Worm (Caenorhabditis elegans): ENCODE data around the gene F16G10.14.

The F16G10.14 gene

ce11 chrII:2366623-2367365 lies 32.0 kb downstream of the F16G10.14 start, which contains the start of the genes F43C11.12 and F16G10.5:
F43C11.12 (minus strand) TSS chrII:2366723.
F16G10.5 (plus strand) TSS chrII:2367315.
- TF ChIP-seq elt-2 (tag; optimal IDR thresholded peaks at IDR 0.05) (no peak), snpc-4 (tag; optimal IDR thresholded peaks at IDR 0.05) (no peak), nfya-1 (tag; optimal IDR thresholded peaks at IDR 0.05; ENCODE audit: insufficient read depth) (no peak), nhr-25 (tag; optimal IDR thresholded peaks at IDR 0.05) (no peak), skn-1 (tag; optimal IDR thresholded peaks at IDR 0.05) (no peak), lin-39 (tag; optimal IDR thresholded peaks at IDR 0.05) (no peak), sea-2 (GFP tag; optimal IDR thresholded peaks at IDR 0.05) (no peak)

- TF ChIP-seq nhr-76 (tag; optimal IDR thresholded peaks at IDR 0.05) (no peak), nhr-43 (tag; optimal IDR thresholded peaks at IDR 0.05; ENCODE audit: poor library complexity, severe bottlenecking) (no peak), nhr-11 (tag; optimal IDR thresholded peaks at IDR 0.05) (no peak), egl-5 (tag; optimal IDR thresholded peaks at IDR 0.05) (no peak), zag-1 (tag; optimal IDR thresholded peaks at IDR 0.05) (no peak), R02D3.7 (tag; optimal IDR thresholded peaks at IDR 0.05) (no peak), pha-4 (tag; optimal IDR thresholded peaks at IDR 0.05) (no peak), ztf-4 (tag; optimal IDR thresholded peaks at IDR 0.05) (no peak), skn-1 (tag; optimal IDR thresholded peaks at IDR 0.05) (no peak), nhr-237 (tag; optimal IDR thresholded peaks at IDR 0.05) (no peak), nhr-12 (tag; optimal IDR thresholded peaks at IDR 0.05) (no peak)
These were observed 35.1 kb downstream of the F16G10.14 start, which contains the start of gene F43C11.11 for ce11 chrII:2363673-2364072. F43C11.11 (minus strand) TSS chrII:2363773.

ce11 chrII:2359965-2360364 lies 38.8 kb downstream of the F16G10.14 start, which contains the start of gene F43C11.16:
F43C11.16 (minus strand) TSS chrII:2360065.
- TF ChIP-seq ztf-11 (tag; optimal IDR thresholded peaks at IDR 0.05) (no peak), ceh-82 (tag; optimal IDR thresholded peaks at IDR 0.05) (no peak), daf-12 (tag; optimal IDR thresholded peaks at IDR 0.05) (no peak), nhr-12 (tag; optimal IDR thresholded peaks at IDR 0.05) (no peak), ama-1 (optimal IDR thresholded peaks at IDR 0.05) (no peak)

ce11 chrII:2356795-2357194 lies 42.0 kb downstream of the F16G10.14 start, which contains the start of gene F43C11.1:
F43C11.1 (plus strand) TSS chrII:2357095.
- TF ChIP-seq nhr-76 (tag; optimal IDR thresholded peaks at IDR 0.05) (no peak), nfya-1 (tag; optimal IDR thresholded peaks at IDR 0.05; ENCODE audit: insufficient read depth) (no peak), elt-1 (tag; optimal IDR thresholded peaks at IDR 0.05) (no peak), lin-15B (tag; optimal IDR thresholded peaks at IDR 0.05) (no peak), tbx-2 (tag; optimal IDR thresholded peaks at IDR 0.05) (no peak), mml-1 (tag; optimal IDR thresholded peaks at IDR 0.05) (no peak), nhr-12 (tag; optimal IDR thresholded peaks at IDR 0.05) (no peak), fos-1 (tag; optimal IDR thresholded peaks at IDR 0.05) (no peak), nhr-11 (tag; optimal IDR thresholded peaks at IDR 0.05) (no peak), ceh-16 (tag; optimal IDR thresholded peaks at IDR 0.05) (no peak), lin-39 (tag; optimal IDR thresholded peaks at IDR 0.05) (no peak), fkh-2 (tag; optimal IDR thresholded peaks at IDR 0.05) (no peak)

ce11 chrII:2354476-2354875 lies 44.3 kb downstream of the F16G10.14 start, which contains the start of gene F43C11.2:
F43C11.2 (plus strand) TSS chrII:2354776.
- TF ChIP-seq egl-5 (tag; optimal IDR thresholded peaks at IDR 0.05) (no peak), ceh-16 (tag; optimal IDR thresholded peaks at IDR 0.05) (no peak), lin-15B (tag; optimal IDR thresholded peaks at IDR 0.05) (no peak), fkh-10 (GFP tag; optimal IDR thresholded peaks at IDR 0.05) (no peak), pha-4 (tag; optimal IDR thresholded peaks at IDR 0.05) (no peak), unc-39 (tag; optimal IDR thresholded peaks at IDR 0.05) (no peak), nhr-77 (tag; optimal IDR thresholded peaks at IDR 0.05) (no peak), nhr-67 (tag; optimal IDR thresholded peaks at IDR 0.05) (no peak), nhr-28 (tag; optimal IDR thresholded peaks at IDR 0.05) (no peak), unc-62 (GFP tag; optimal IDR thresholded peaks at IDR 0.05) (no peak), pqm-1 (tag; optimal IDR thresholded peaks at IDR 0.05) (no peak), nfya-1 (tag; optimal IDR thresholded peaks at IDR 0.05; ENCODE audit: insufficient read depth) (no peak), ztf-11 (tag; optimal IDR thresholded peaks at IDR 0.05) (no peak), ceh-28 (tag; optimal IDR thresholded peaks at IDR 0.05) (no peak), ZK546.5 (tag; optimal IDR thresholded peaks at IDR 0.05) (no peak)
